Worm (Caenorhabditis elegans) whole organism, L2 larva: ENCODE data around the gene M195.2.

ENCODE experiments used
- C34F6.9 ChIP-seq: fragments of 150-350 bp; optimal IDR thresholded peaks from 2 replicates; lab custom pipeline; 2014; ENCODE audit warnings: missing biosample characterization, missing genetic modification characterization
- R02D3.7 ChIP-seq: fragments of 150-350 bp; optimal IDR thresholded peaks from 2 replicates; lab custom pipeline; 2014; ENCODE audit warnings: missing biosample characterization, missing genetic modification characterization
- ZK546.5 ChIP-seq: sonication (generic microtip); optimal IDR thresholded peaks from 2 replicates; lab custom pipeline; 2017; ENCODE audit warnings: missing biosample characterization, missing genetic modification characterization
- aly-2 ChIP-seq: fragments of 150-350 bp; optimal IDR thresholded peaks from 2 replicates; lab custom pipeline; 2014; ENCODE audit warnings: missing biosample characterization, missing genetic modification characterization
- ama-1 ChIP-seq: fragments of 150-350 bp; optimal IDR thresholded peaks from 2 replicates; lab custom pipeline; 2018; ENCODE audit warnings: inconsistent platforms
- blmp-1 ChIP-seq: sonication (generic microtip); optimal IDR thresholded peaks from 2 replicates; lab custom pipeline; 2017; ENCODE audit warnings: missing genetic modification characterization, mild to moderate bottlenecking, missing compliant biosample characterization, antibody characterized with exemption, moderate library complexity; ENCODE audit not compliant: insufficient read depth
- ceh-82 ChIP-seq: fragments of 150-350 bp; optimal IDR thresholded peaks from 2 replicates; lab custom pipeline; 2014; ENCODE audit warnings: missing biosample characterization, missing genetic modification characterization
- crh-2 ChIP-seq: sonication (generic microtip); optimal IDR thresholded peaks from 2 replicates; lab custom pipeline; 2017; ENCODE audit warnings: missing biosample characterization, missing genetic modification characterization
- egl-27 ChIP-seq: sonication (generic microtip); optimal IDR thresholded peaks from 3 replicates; lab custom pipeline; 2017; ENCODE audit warnings: missing biosample characterization, missing genetic modification reagents, missing genetic modification characterization
- elt-1 ChIP-seq: fragments of 150-350 bp; optimal IDR thresholded peaks from 2 replicates; lab custom pipeline; 2014; ENCODE audit warnings: missing biosample characterization, missing genetic modification characterization
- elt-3 ChIP-seq: sonication (generic microtip); optimal IDR thresholded peaks from 2 replicates; lab custom pipeline; 2017; ENCODE audit warnings: missing biosample characterization, missing genetic modification characterization
- fos-1 ChIP-seq: fragments of 150-350 bp; optimal IDR thresholded peaks from 2 replicates; lab custom pipeline; 2014; ENCODE audit warnings: missing biosample characterization, missing genetic modification characterization
- gmeb-1 ChIP-seq: fragments of 150-350 bp; optimal IDR thresholded peaks from 2 replicates; lab custom pipeline; 2014; ENCODE audit warnings: missing biosample characterization, missing genetic modification characterization
- lin-13 ChIP-seq: fragments of 150-350 bp; optimal IDR thresholded peaks from 2 replicates; lab custom pipeline; 2014; ENCODE audit warnings: missing biosample characterization, missing genetic modification reagents, missing genetic modification characterization
- lin-39 ChIP-seq: fragments of 150-350 bp; optimal IDR thresholded peaks from 2 replicates; lab custom pipeline; 2014; ENCODE audit warnings: missing biosample characterization, missing genetic modification reagents, missing genetic modification characterization
- lsy-2 ChIP-seq, 2 experiments: fragments of 150-350 bp in 1 of 2; sonication (generic microtip) in 1 of 2; optimal IDR thresholded peaks; 2 replicates each; lab custom pipeline; 2014 to 2017; ENCODE audit warnings: missing biosample characterization in 2 of 2, missing genetic modification characterization in 2 of 2
- nhr-11 ChIP-seq: fragments of 150-350 bp; optimal IDR thresholded peaks from 2 replicates; lab custom pipeline; 2014; ENCODE audit warnings: missing biosample characterization, missing genetic modification characterization
- nhr-12 ChIP-seq: fragments of 150-350 bp; optimal IDR thresholded peaks from 2 replicates; lab custom pipeline; 2014; ENCODE audit warnings: missing biosample characterization, missing genetic modification characterization
- nhr-129 ChIP-seq: fragments of 150-350 bp; optimal IDR thresholded peaks from 2 replicates; lab custom pipeline; 2014; ENCODE audit warnings: missing biosample characterization, missing genetic modification characterization
- nhr-21 ChIP-seq: fragments of 150-350 bp; optimal IDR thresholded peaks from 2 replicates; lab custom pipeline; 2014; ENCODE audit warnings: missing biosample characterization, missing genetic modification characterization
- nhr-23 ChIP-seq: fragments of 150-350 bp; optimal IDR thresholded peaks from 2 replicates; lab custom pipeline; 2014; ENCODE audit warnings: missing biosample characterization, missing genetic modification reagents, missing genetic modification characterization
- nhr-77 ChIP-seq: fragments of 150-350 bp; optimal IDR thresholded peaks from 2 replicates; lab custom pipeline; 2014; ENCODE audit warnings: missing biosample characterization, missing genetic modification characterization
- peb-1 ChIP-seq: fragments of 150-350 bp; optimal IDR thresholded peaks from 2 replicates; lab custom pipeline; 2014; ENCODE audit warnings: missing biosample characterization, missing genetic modification characterization
- sem-4 ChIP-seq: fragments of 150-350 bp; optimal IDR thresholded peaks from 2 replicates; lab custom pipeline; 2014; ENCODE audit warnings: missing biosample characterization, missing genetic modification reagents, missing genetic modification characterization
- skn-1 ChIP-seq: sonication (generic microtip); optimal IDR thresholded peaks from 2 replicates; lab custom pipeline; 2017; ENCODE audit warnings: missing biosample characterization, missing genetic modification characterization
- sma-9 ChIP-seq, 2 experiments: fragments of 150-350 bp in 1 of 2; sonication (generic microtip) in 1 of 2; optimal IDR thresholded peaks; 2 replicates each; lab custom pipeline; 2014 to 2016; ENCODE audit warnings: missing genetic modification characterization in 2 of 2, mild to moderate bottlenecking in 1 of 2, missing biosample characterization in 1 of 2, missing compliant biosample characterization in 1 of 2, missing genetic modification reagents in 1 of 2, moderate library complexity in 1 of 2
- unc-62 ChIP-seq: fragments of 150-350 bp; optimal IDR thresholded peaks from 2 replicates; lab custom pipeline; 2014; ENCODE audit warnings: missing biosample characterization, missing genetic modification reagents, missing genetic modification characterization
- zag-1 ChIP-seq: fragments of 150-350 bp; optimal IDR thresholded peaks from 2 replicates; lab custom pipeline; 2014; ENCODE audit warnings: missing biosample characterization, missing genetic modification characterization
- ztf-1 ChIP-seq: fragments of 200-800 bp; sonication (Bioruptor generic); conservative IDR thresholded peaks from 2 replicates; pipeline ENCODE4 v1.3.6; 2022; ENCODE audit warnings: missing genetic modification characterization, missing compliant biosample characterization
- ztf-4 ChIP-seq: fragments of 150-350 bp; optimal IDR thresholded peaks from 2 replicates; lab custom pipeline; 2014; ENCODE audit warnings: missing biosample characterization, missing genetic modification characterization

The M195.2 gene

ce11 chrII:8392215-8392614, 31.7 kb downstream of the M195.2 start:
- TF ChIP-seq gmeb-1 (tag; lab: Kevin White, UChicago) (no peak), fos-1 (tag; lab: Kevin White, UChicago) (peak; percentile 55)

ce11 chrII:8394205-8394604, 33.7 kb downstream of the M195.2 start, which contains the start of gene F49E12.8:
Gene F49E12.8, minus strand, starts transcription at chrII:8394305.
- TF ChIP-seq ceh-82 (tag; lab: Kevin White, UChicago) (no peak), R02D3.7 (no peak)

ce11 chrII:8396041-8396440, 35.5 kb downstream of the M195.2 start, which contains the start of gene F49E12.7:
Gene F49E12.7, minus strand, starts transcription at chrII:8396141.
- TF ChIP-seq fos-1 (tag; lab: Kevin White, UChicago) (no peak), ama-1 (lab: Kevin White, UChicago) (no peak)

- TF ChIP-seq nhr-23 (tag; lab: Kevin White, UChicago) (no peak), nhr-11 (tag; lab: Kevin White, UChicago) (no peak), ztf-1 (no peak), sem-4 (tag; lab: Kevin White, UChicago) (no peak), zag-1 (no peak), blmp-1 (tag; lab: Kevin White, UChicago) (no peak)
Measured at ce11 chrII:8399064-8399463, 38.5 kb downstream of the M195.2 start, which contains the start of gene dod-23. Gene dod-23, minus strand, starts transcription at chrII:8399164.

ce11 chrII:8399997-8400396, 39.4 kb downstream of the M195.2 start:
- peak; percentile 30 for TF ChIP-seq fos-1 (tag; lab: Kevin White, UChicago)
- TF ChIP-seq nhr-77 (tag; lab: Kevin White, UChicago): no peak

- TF ChIP-seq elt-3 (tag; lab: Kevin White, UChicago) (no peak), nhr-11 (tag; lab: Kevin White, UChicago) (no peak), lin-13 (no peak), fos-1 (tag; lab: Kevin White, UChicago) (no peak), lsy-2 (tag; optimal IDR thresholded peaks at IDR 0.05; lab: Kevin White, UChicago) (no peak), nhr-21 (tag; lab: Kevin White, UChicago) (no peak), crh-2 (no peak), skn-1 (tag; lab: Kevin White, UChicago) (no peak), nhr-77 (tag; lab: Kevin White, UChicago) (no peak), nhr-12 (tag; lab: Kevin White, UChicago) (no peak), aly-2 (tag; lab: Kevin White, UChicago) (no peak), egl-27 (tag; lab: Kevin White, UChicago) (no peak)
Measured at ce11 chrII:8404748-8405147, 44.2 kb downstream of the M195.2 start, which contains the start of gene skpo-1. Gene skpo-1, minus strand, starts transcription at chrII:8404848.

- TF ChIP-seq peb-1 (tag; lab: Kevin White, UChicago) (no peak), sem-4 (tag; lab: Kevin White, UChicago) (no peak), elt-1 (no peak)
- TF ChIP-seq, all 48 proteins: peak for 0
Measured at ce11 chrII:8405303-8405702, 44.8 kb downstream of the M195.2 start, which contains the start of gene ubc-24. Gene ubc-24, plus strand, starts transcription at chrII:8405603.

- TF ChIP-seq sma-9 (GFP tag; optimal IDR thresholded peaks at IDR 0.05; lab: Kevin White, UChicago): no peak
- TF ChIP-seq sma-9 (tag; optimal IDR thresholded peaks at IDR 0.05; lab: Kevin White, UChicago): no peak
- no peak for TF ChIP-seq C34F6.9 (tag; lab: Kevin White, UChicago)
- no peak for TF ChIP-seq R02D3.7
- TF ChIP-seq ztf-4 (tag; lab: Kevin White, UChicago): no peak
- no peak for TF ChIP-seq lin-39 (tag; lab: Kevin White, UChicago)
- no peak for TF ChIP-seq sem-4 (tag; lab: Kevin White, UChicago)
- TF ChIP-seq elt-3 (tag; lab: Kevin White, UChicago): no peak
- no peak for TF ChIP-seq nhr-11 (tag; lab: Kevin White, UChicago)
- TF ChIP-seq nhr-129 (tag; lab: Kevin White, UChicago): no peak
- no peak for TF ChIP-seq nhr-12 (tag; lab: Kevin White, UChicago)
- TF ChIP-seq gmeb-1 (tag; lab: Kevin White, UChicago): no peak
- no peak for TF ChIP-seq unc-62
- no peak for TF ChIP-seq egl-27 (tag; lab: Kevin White, UChicago)
- TF ChIP-seq nhr-21 (tag; lab: Kevin White, UChicago): no peak
- TF ChIP-seq crh-2: no peak
- no peak for TF ChIP-seq ZK546.5
- TF ChIP-seq peb-1 (tag; lab: Kevin White, UChicago): no peak
- no peak for TF ChIP-seq ztf-1
- no peak for TF ChIP-seq nhr-23 (tag; lab: Kevin White, UChicago)
Measured at ce11 chrII:8407491-8407890, 46.9 kb downstream of the M195.2 start, which contains the start of gene sra-13. Gene sra-13, plus strand, starts transcription at chrII:8407685.
